Worm (Caenorhabditis elegans): ENCODE results near the gene mys-1.

The mys-1 gene

ce11 chrV:7093720-7094401, 9.4 kb upstream of the mys-1 start, which contains the start of gene nhr-135 (continued):
- no peak for TF ChIP-seq zag-1 (tag; optimal IDR thresholded peaks at IDR 0.05)
- TF ChIP-seq ceh-32 (tag; optimal IDR thresholded peaks at IDR 0.05; ENCODE audit: poor library complexity): no peak
- TF ChIP-seq hlh-11 (tag; optimal IDR thresholded peaks at IDR 0.05): peak; percentile 93
- no peak for TF ChIP-seq T26A8.4 (GFP tag; IDR thresholded peaks at IDR 0.05)
- TF ChIP-seq nhr-76 (tag; optimal IDR thresholded peaks at IDR 0.05): peak; percentile 7

DNA sequence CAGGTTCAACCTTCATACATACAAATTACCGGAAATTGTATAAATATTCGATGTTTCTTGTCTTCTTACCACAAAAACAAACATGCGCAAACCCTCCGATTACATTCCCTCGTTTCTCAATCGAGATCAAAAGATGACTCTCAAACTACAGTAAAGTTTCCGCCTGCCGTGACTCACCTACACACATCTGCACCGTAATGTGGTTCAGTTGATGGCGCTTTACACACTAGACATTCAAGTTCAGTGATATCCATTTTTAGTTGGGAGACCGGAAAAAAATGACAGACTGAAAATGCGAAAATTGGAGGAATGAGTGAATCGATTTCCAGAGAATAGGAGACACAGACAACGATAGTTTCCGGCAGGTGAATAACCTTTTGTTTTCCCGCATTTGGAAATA, 6.8 kb upstream of the mys-1 start, which contains the start of gene nhr-286:
Gene nhr-286 (minus strand): TSS at position 324 of the 400 bp plus-strand sequence.
- TF ChIP-seq zfp-3 (GFP tag; conservative IDR thresholded peaks at IDR 0.05) (no peak), hlh-30 (tag; optimal IDR thresholded peaks at IDR 0.05; ENCODE audit: insufficient read depth) (peak; percentile 13), ama-1 (optimal IDR thresholded peaks at IDR 0.05) (peak; percentile 25), dve-1 (tag; optimal IDR thresholded peaks at IDR 0.05; ENCODE audit: insufficient read depth) (peak; percentile 32)

DNA sequence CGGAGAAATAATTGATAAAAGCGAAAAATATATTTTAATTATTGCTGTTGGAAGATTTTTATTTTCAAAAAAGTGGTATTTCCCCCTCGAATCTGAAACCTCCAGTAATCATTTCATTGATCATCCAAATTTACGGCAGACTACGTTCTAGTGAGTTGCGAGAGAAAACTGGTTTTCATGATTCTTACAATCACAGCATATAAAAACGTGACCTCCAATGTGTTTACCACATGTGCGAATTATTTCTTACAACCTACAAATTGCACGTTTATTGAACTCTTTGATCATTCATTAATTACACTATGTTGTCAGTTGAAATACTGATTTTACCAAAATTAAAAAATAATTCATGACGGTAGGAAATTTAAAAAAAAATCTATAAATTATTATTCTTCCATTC, 4.8 kb upstream of the mys-1 start:
- TF ChIP-seq set-16 (GFP tag; IDR thresholded peaks at IDR 0.05) (no peak), arid-1 (GFP tag; conservative IDR thresholded peaks at IDR 0.05) (no peak), ama-1 (optimal IDR thresholded peaks at IDR 0.05) (no peak), tag-97 (GFP tag; IDR thresholded peaks at IDR 0.05) (no peak), F26F4.8 (GFP tag; conservative IDR thresholded peaks at IDR 0.05) (no peak), nhr-102 (tag; optimal IDR thresholded peaks at IDR 0.05) (peak; percentile 58), nhr-76 (tag; optimal IDR thresholded peaks at IDR 0.05) (no peak), ceh-82 (tag; optimal IDR thresholded peaks at IDR 0.05) (no peak), daf-19 (GFP tag; conservative IDR thresholded peaks at IDR 0.05) (no peak), daf-16 (GFP tag; optimal IDR thresholded peaks at IDR 0.05) (no peak), daf-16 (tag; optimal IDR thresholded peaks at IDR 0.05) (peak; percentile 24), T26A8.4 (GFP tag; IDR thresholded peaks at IDR 0.05) (no peak), nhr-41 (GFP tag; IDR thresholded peaks at IDR 0.05) (no peak), zag-1 (tag; optimal IDR thresholded peaks at IDR 0.05) (no peak), D1046.2 (GFP tag; IDR thresholded peaks at IDR 0.05) (no peak), F49E8.2 (tag; optimal IDR thresholded peaks at IDR 0.05; ENCODE audit: borderline replicate concordance) (no peak), ztf-7 (tag; optimal IDR thresholded peaks at IDR 0.05) (no peak), pha-4 (GFP tag; IDR thresholded peaks at IDR 0.05) (no peak), pha-4 (tag; optimal IDR thresholded peaks at IDR 0.05) (no peak), nhr-77 (tag; optimal IDR thresholded peaks at IDR 0.05) (peak; percentile 61), lin-39 (tag; optimal IDR thresholded peaks at IDR 0.05) (no peak), dmd-6 (GFP tag; IDR thresholded peaks at IDR 0.05) (peak; percentile 81), ceh-20 (GFP tag; IDR thresholded peaks at IDR 0.05) (no peak), mxl-3 (GFP tag; optimal IDR thresholded peaks at IDR 0.05) (peak; percentile 92), nhr-28 (tag; optimal IDR thresholded peaks at IDR 0.05) (peak; percentile 95), daf-12 (tag; optimal IDR thresholded peaks at IDR 0.05) (no peak), madf-5 (GFP tag; IDR thresholded peaks at IDR 0.05) (no peak), skn-1 (tag; optimal IDR thresholded peaks at IDR 0.05) (no peak), nhr-42 (GFP tag; IDR thresholded peaks at IDR 0.05) (no peak), pqm-1 (tag; optimal IDR thresholded peaks at IDR 0.05) (no peak), snpc-1.2 (GFP tag; IDR thresholded peaks at IDR 0.05) (no peak), F44E2.7 (GFP tag; IDR thresholded peaks at IDR 0.05) (no peak), nhr-48 (tag; optimal IDR thresholded peaks at IDR 0.05) (peak; percentile 40), gei-8 (GFP tag; optimal IDR thresholded peaks at IDR 0.05) (no peak), rbr-2 (tag; optimal IDR thresholded peaks at IDR 0.05) (no peak), duxl-1 (tag; optimal IDR thresholded peaks at IDR 0.05; ENCODE audit: poor library complexity) (no peak), cey-2 (tag; optimal IDR thresholded peaks at IDR 0.05; ENCODE audit: borderline replicate concordance, insufficient read depth) (no peak), vab-7 (GFP tag; IDR thresholded peaks at IDR 0.05) (no peak), lin-29 (GFP tag; IDR thresholded peaks at IDR 0.05) (no peak), aha-1 (tag) (peak; percentile 87), nhr-25 (tag; optimal IDR thresholded peaks at IDR 0.05; ENCODE audit: borderline replicate concordance, insufficient read depth) (peak; percentile 50), ZK546.5 (tag; optimal IDR thresholded peaks at IDR 0.05) (no peak)

Data from whole organism, L4 larva.